Fruit fly (Drosophila melanogaster) whole organism, embryonic: ENCODE results near the gene CG46412.

Experiments
- Awh ChIP-seq: fragments of 200-800 bp; sonication (Bioruptor generic); IDR thresholded peaks from 2 replicates; pipeline ENCODE4, ENCODE4 v1.3.6; 2022; ENCODE audit warnings: missing biosample characterization, missing genetic modification characterization
- B-H2 ChIP-seq: fragments of 200-800 bp; sonication (Bioruptor generic); optimal IDR thresholded peaks from 2 replicates; lab custom pipeline; 2018; ENCODE audit warnings: missing biosample characterization, mild to moderate bottlenecking, missing genetic modification characterization
- CG10147 ChIP-seq: fragments of 200-800 bp; sonication (Bioruptor generic); optimal IDR thresholded peaks from 2 replicates; lab custom pipeline; 2019; ENCODE audit warnings: missing biosample characterization, mild to moderate bottlenecking, missing genetic modification characterization, moderate library complexity
- CG11247 ChIP-seq: fragments of 200-800 bp; sonication (Bioruptor generic); IDR thresholded peaks from 2 replicates; pipeline ENCODE4 v1.3.6; 2022; ENCODE audit warnings: missing biosample characterization, missing genetic modification characterization
- CG11696 ChIP-seq: fragments of 200-800 bp; sonication (Bioruptor generic); IDR thresholded peaks from 2 replicates; pipeline ENCODE4 v1.3.6; 2022; ENCODE audit warnings: missing biosample characterization, missing genetic modification characterization
- CG11723 ChIP-seq: fragments of 200-800 bp; sonication (Bioruptor generic); optimal IDR thresholded peaks from 2 replicates; lab custom pipeline; 2017; ENCODE audit warnings: missing biosample characterization, mild to moderate bottlenecking, missing genetic modification characterization
- CG1233 ChIP-seq: fragments of 200-800 bp; sonication (Bioruptor generic); optimal IDR thresholded peaks from 4 replicates; lab custom pipeline; 2018; ENCODE audit warnings: missing biosample characterization, mild to moderate bottlenecking, missing genetic modification characterization
- CG13296 ChIP-seq: fragments of 200-800 bp; sonication (Bioruptor generic); optimal IDR thresholded peaks from 3 replicates; lab custom pipeline; 2018; ENCODE audit warnings: missing biosample characterization, mild to moderate bottlenecking, missing genetic modification characterization
- CG13624 ChIP-seq: fragments of 200-800 bp; sonication (Bioruptor generic); optimal IDR thresholded peaks from 2 replicates; lab custom pipeline; 2016; ENCODE audit warnings: missing biosample characterization, missing genetic modification characterization
- CG16863 ChIP-seq: fragments of 200-800 bp; sonication (Bioruptor generic); optimal IDR thresholded peaks from 3 replicates; lab custom pipeline; 2016; ENCODE audit warnings: missing biosample characterization, missing genetic modification characterization
- CG2889 ChIP-seq: fragments of 200-800 bp; sonication (Bioruptor generic); IDR thresholded peaks from 3 replicates; pipeline ENCODE4 v1.3.6; 2022; ENCODE audit warnings: missing biosample characterization, missing genetic modification characterization
- CG31365 ChIP-seq: fragments of 200-800 bp; sonication (Bioruptor generic); optimal IDR thresholded peaks from 2 replicates; lab custom pipeline; 2018; ENCODE audit warnings: missing biosample characterization, mild to moderate bottlenecking, missing genetic modification characterization
- CG32772 ChIP-seq: fragments of 200-800 bp; sonication (Bioruptor generic); IDR thresholded peaks from 2 replicates; pipeline ENCODE4 v1.3.6; 2022; ENCODE audit warnings: missing biosample characterization, missing genetic modification characterization
- CG3726 ChIP-seq: fragments of 200-800 bp; sonication (Bioruptor generic); IDR thresholded peaks from 3 replicates; pipeline ENCODE4, ENCODE4 v1.3.6; 2022; ENCODE audit warnings: missing biosample characterization, missing genetic modification characterization
- CG7745 ChIP-seq: fragments of 200-800 bp; sonication (Bioruptor generic); optimal IDR thresholded peaks from 2 replicates; lab custom pipeline; 2018; ENCODE audit warnings: missing biosample characterization, mild to moderate bottlenecking, missing genetic modification characterization, moderate library complexity
- CG8089 ChIP-seq: fragments of 200-800 bp; sonication (Bioruptor generic); optimal IDR thresholded peaks from 3 replicates; lab custom pipeline; 2016; ENCODE audit warnings: missing biosample characterization, missing genetic modification characterization
- CG8281 ChIP-seq: fragments of 200-800 bp; sonication (Bioruptor generic); optimal IDR thresholded peaks from 2 replicates; lab custom pipeline; 2018; ENCODE audit warnings: missing biosample characterization, mild to moderate bottlenecking, missing genetic modification characterization, moderate library complexity
- CHES-1-like ChIP-seq: fragments of 200-800 bp; sonication (Bioruptor generic); optimal IDR thresholded peaks from 2 replicates; lab custom pipeline; 2016; ENCODE audit warnings: missing biosample characterization, missing genetic modification characterization
- CTCF ChIP-seq: fragments of 200-800 bp; sonication (Bioruptor generic); optimal IDR thresholded peaks from 2 replicates; lab custom pipeline; 2017; ENCODE audit warnings: missing biosample characterization, mild to moderate bottlenecking, missing genetic modification characterization, moderate library complexity
- Camta ChIP-seq: fragments of 200-800 bp; sonication (Bioruptor generic); optimal IDR thresholded peaks from 2 replicates; lab custom pipeline; 2016; ENCODE audit warnings: missing biosample characterization, missing genetic modification characterization
- D19A ChIP-seq: fragments of 200-800 bp; optimal IDR thresholded peaks from 3 replicates; lab custom pipeline; 2019; ENCODE audit warnings: missing biosample characterization, mild to moderate bottlenecking, missing genetic modification characterization, moderate library complexity
- Fer2 ChIP-seq: fragments of 200-800 bp; sonication (Bioruptor generic); optimal IDR thresholded peaks from 2 replicates; lab custom pipeline; 2018; ENCODE audit warnings: missing biosample characterization, mild to moderate bottlenecking, missing genetic modification characterization, moderate library complexity
- Fer3 ChIP-seq: fragments of 200-800 bp; sonication (Bioruptor generic); optimal IDR thresholded peaks from 2 replicates; lab custom pipeline; 2018; ENCODE audit warnings: missing biosample characterization, mild to moderate bottlenecking, missing genetic modification characterization, moderate library complexity
- HLH54F ChIP-seq: fragments of 200-800 bp; sonication (Bioruptor generic); optimal IDR thresholded peaks from 3 replicates; lab custom pipeline; 2016; ENCODE audit warnings: missing biosample characterization, missing genetic modification characterization
- HmgZ ChIP-seq: fragments of 200-800 bp; sonication (Bioruptor generic); optimal IDR thresholded peaks from 2 replicates; lab custom pipeline; 2018; ENCODE audit warnings: missing biosample characterization, mild to moderate bottlenecking, missing genetic modification characterization
- MESR4 ChIP-seq: fragments of 200-800 bp; sonication (Bioruptor generic); optimal IDR thresholded peaks from 2 replicates; lab custom pipeline; 2018; ENCODE audit warnings: missing biosample characterization, mild to moderate bottlenecking, missing genetic modification characterization, moderate library complexity
- MTF-1 ChIP-seq: fragments of 200-800 bp; sonication (Bioruptor generic); optimal IDR thresholded peaks from 2 replicates; lab custom pipeline; 2018; ENCODE audit warnings: missing biosample characterization, mild to moderate bottlenecking, missing genetic modification characterization, borderline replicate concordance
- Max ChIP-seq: fragments of 200-800 bp; sonication (Bioruptor generic); optimal IDR thresholded peaks from 2 replicates; lab custom pipeline; 2016; ENCODE audit warnings: missing biosample characterization, mild to moderate bottlenecking, missing genetic modification characterization
- Oaz ChIP-seq: fragments of 200-800 bp; sonication (Bioruptor generic); IDR thresholded peaks from 2 replicates; pipeline ENCODE4 v1.3.6; 2022; ENCODE audit warnings: missing biosample characterization, missing genetic modification characterization
- Sry-δ ChIP-seq: fragments of 200-800 bp; sonication (Bioruptor generic); optimal IDR thresholded peaks from 2 replicates; lab custom pipeline; 2016; ENCODE audit warnings: missing biosample characterization, missing genetic modification characterization
- Stat92E ChIP-seq, 3 experiments: fragments of >200 bp in 2 of 3; fragments of 200-800 bp in 1 of 3; sonication (Bioruptor generic) in 1 of 3; optimal IDR thresholded peaks; 2 replicates each; lab custom pipeline; 2017 to 2019; ENCODE audit warnings: missing biosample characterization in 3 of 3, missing genetic modification characterization in 3 of 3, mild to moderate bottlenecking in 1 of 3, moderate library complexity in 1 of 3
- chn ChIP-seq: fragments of 200-800 bp; sonication (Bioruptor generic); optimal IDR thresholded peaks from 2 replicates; lab custom pipeline; 2016; ENCODE audit warnings: missing biosample characterization, missing genetic modification characterization
- dati ChIP-seq: fragments of 200-800 bp; sonication (Bioruptor generic); IDR thresholded peaks from 2 replicates; pipeline ENCODE4 v1.3.6; 2022; ENCODE audit warnings: missing biosample characterization, missing genetic modification characterization
- exex ChIP-seq: fragments of 200-800 bp; sonication (Bioruptor generic); optimal IDR thresholded peaks from 4 replicates; lab custom pipeline; 2018; ENCODE audit warnings: missing biosample characterization, mild to moderate bottlenecking, missing genetic modification characterization, moderate library complexity
- ftz-f1 ChIP-seq: fragments of 200-800 bp; sonication (Bioruptor generic); optimal IDR thresholded peaks from 2 replicates; lab custom pipeline; 2016; ENCODE audit warnings: missing biosample characterization, missing genetic modification characterization
- grn ChIP-seq: fragments of 200-800 bp; sonication (Bioruptor generic); optimal IDR thresholded peaks from 3 replicates; lab custom pipeline; 2017; ENCODE audit warnings: missing biosample characterization, missing genetic modification characterization
- hbn ChIP-seq: fragments of 200-800 bp; sonication (Bioruptor generic); IDR thresholded peaks from 2 replicates; pipeline ENCODE4 v1.3.6; 2022; ENCODE audit warnings: missing biosample characterization, missing genetic modification characterization; ENCODE audit not compliant: partially characterized antibody
- jing ChIP-seq: fragments of 200-800 bp; sonication (Bioruptor generic); optimal IDR thresholded peaks from 2 replicates; lab custom pipeline; 2018; ENCODE audit warnings: missing biosample characterization, mild to moderate bottlenecking, missing genetic modification characterization
- lilli ChIP-seq: fragments of 200-800 bp; sonication (Bioruptor generic); optimal IDR thresholded peaks from 3 replicates; lab custom pipeline; 2016; ENCODE audit warnings: missing biosample characterization, missing genetic modification characterization
- lola ChIP-seq, 3 experiments: fragments of >200 bp in 2 of 3; fragments of 200-800 bp in 1 of 3; sonication (Bioruptor generic) in 1 of 3; optimal IDR thresholded peaks; 2 replicates each; lab custom pipeline; 2017 to 2019; ENCODE audit warnings: missing biosample characterization in 3 of 3, missing genetic modification characterization in 3 of 3, mild to moderate bottlenecking in 1 of 3, moderate library complexity in 1 of 3
- maf-S ChIP-seq: fragments of 200-800 bp; sonication (Bioruptor generic); optimal IDR thresholded peaks from 2 replicates; lab custom pipeline; 2016; ENCODE audit warnings: missing biosample characterization, missing genetic modification characterization
- mam ChIP-seq: fragments of 200-800 bp; sonication (Bioruptor generic); optimal IDR thresholded peaks from 3 replicates; lab custom pipeline; 2016; ENCODE audit warnings: missing biosample characterization, missing genetic modification characterization
- mirr ChIP-seq: fragments of 200-800 bp; sonication (Bioruptor generic); optimal IDR thresholded peaks from 3 replicates; lab custom pipeline; 2018; ENCODE audit warnings: missing biosample characterization, mild to moderate bottlenecking, missing genetic modification characterization
- nerfin-2 ChIP-seq: fragments of 200-800 bp; sonication (Bioruptor generic); IDR thresholded peaks from 2 replicates; pipeline ENCODE4 v1.3.6; 2022; ENCODE audit warnings: missing biosample characterization, missing genetic modification characterization; ENCODE audit not compliant: partially characterized antibody
- odd ChIP-seq: fragments of 200-800 bp; sonication (Bioruptor generic); optimal IDR thresholded peaks from 2 replicates; lab custom pipeline; 2017; ENCODE audit warnings: missing biosample characterization, mild to moderate bottlenecking, missing genetic modification characterization
- pita ChIP-seq: fragments of 200-800 bp; sonication (Bioruptor generic); optimal IDR thresholded peaks from 2 replicates; lab custom pipeline; 2017; ENCODE audit warnings: missing biosample characterization, mild to moderate bottlenecking, missing genetic modification characterization
- pnt ChIP-seq: fragments of 200-800 bp; sonication (Bioruptor generic); optimal IDR thresholded peaks from 3 replicates; lab custom pipeline; 2016; ENCODE audit warnings: missing biosample characterization, missing genetic modification characterization
- sd ChIP-seq: fragments of 200-800 bp; sonication (Bioruptor generic); optimal IDR thresholded peaks from 3 replicates; lab custom pipeline; 2018; ENCODE audit warnings: missing biosample characterization, mild to moderate bottlenecking, missing genetic modification characterization, moderate library complexity
- slou ChIP-seq: fragments of 200-800 bp; sonication (Bioruptor generic); optimal IDR thresholded peaks from 3 replicates; lab custom pipeline; 2016; ENCODE audit warnings: missing biosample characterization, missing genetic modification characterization
- wek ChIP-seq: fragments of 200-800 bp; sonication (Bioruptor generic); optimal IDR thresholded peaks from 3 replicates; lab custom pipeline; 2018; ENCODE audit warnings: missing biosample characterization, mild to moderate bottlenecking, missing genetic modification characterization, moderate library complexity
- zf30C ChIP-seq: fragments of 200-800 bp; sonication (Bioruptor generic); optimal IDR thresholded peaks from 3 replicates; lab custom pipeline; 2018; ENCODE audit warnings: missing biosample characterization, mild to moderate bottlenecking, missing genetic modification characterization
- zfh1 ChIP-seq: fragments of 200-800 bp; sonication (Bioruptor generic); IDR thresholded peaks from 3 replicates; pipeline ENCODE4 v1.3.6; 2022; ENCODE audit warnings: missing biosample characterization, missing genetic modification characterization

Gene CG46412

DNA sequence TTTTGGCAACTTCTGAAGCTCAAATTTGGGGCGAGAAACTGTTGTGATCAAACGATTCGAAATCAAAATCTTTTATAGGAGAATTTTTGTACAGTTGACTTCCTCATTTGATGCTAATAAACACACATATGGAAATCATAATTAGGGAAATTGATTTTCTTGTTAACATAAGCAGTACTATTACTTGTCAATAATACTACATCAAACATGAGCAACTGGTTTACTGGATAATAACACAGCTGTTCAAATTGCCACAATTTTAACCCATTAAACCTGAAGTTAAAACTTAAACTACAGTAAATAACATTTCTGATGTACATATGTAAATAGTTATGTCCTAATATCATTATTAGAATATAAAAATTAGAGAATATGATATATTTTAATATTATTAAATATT is 16.0 kb upstream of the CG46412 start, which contains the start of gene CG43390 (continued):
- TF ChIP-seq wek (GFP tag; lab: Kevin White, UChicago) (peak; percentile 48), mirr (peak; percentile 89), pita (no peak), chn (GFP tag; lab: Kevin White, UChicago) (no peak), CG32772 (GFP tag; lab: Robert Waterston, UW) (no peak), HLH54F (GFP tag; lab: Kevin White, UChicago) (no peak), Fer2 (tag; lab: Kevin White, UChicago) (no peak), CG8089 (no peak), CG1233 (GFP tag; lab: Kevin White, UChicago) (peak; percentile 52), odd (GFP tag; lab: Kevin White, UChicago) (peak; percentile 52), lilli (GFP tag; lab: Kevin White, UChicago) (no peak), CG2889 (GFP tag; lab: Robert Waterston, UW) (no peak), CG31365 (tag; lab: Kevin White, UChicago) (no peak), CG7745 (tag; lab: Kevin White, UChicago) (no peak), CHES-1-like (no peak), Sry-δ (no peak), D19A (no peak), CG11723 (GFP tag; lab: Kevin White, UChicago) (no peak), maf-S (peak; percentile 7), CG13296 (GFP tag; lab: Kevin White, UChicago) (no peak), MTF-1 (GFP tag; lab: Kevin White, UChicago) (no peak), Stat92E (GFP tag; optimal IDR thresholded peaks at IDR 0.05; lab: Kevin White, UChicago) (no peak), B-H2 (GFP tag; lab: Kevin White, UChicago) (peak; percentile 69), lola (GFP tag; optimal IDR thresholded peaks at IDR 0.05; lab: Kevin White, UChicago) (no peak), HmgZ (tag; lab: Kevin White, UChicago) (peak; percentile 68), CTCF (no peak), zfh1 (GFP tag; lab: Robert Waterston, UW) (no peak), CG13624 (GFP tag; lab: Kevin White, UChicago) (no peak), CG3726 (GFP tag; lab: Robert Waterston, UW) (no peak), slou (GFP tag; lab: Kevin White, UChicago) (peak; percentile 4), CG11247 (peak; percentile 28; the same call in 1 of the 2 replicates), jing (GFP tag; lab: Kevin White, UChicago) (no peak), ftz-f1 (GFP tag; lab: Kevin White, UChicago) (no peak), Camta (GFP tag; lab: Kevin White, UChicago) (peak; percentile 7), grn (GFP tag; lab: Kevin White, UChicago) (peak; percentile 7), CG11696 (GFP tag; lab: Robert Waterston, UW) (0 out of 2 replicates have a peak, but pooled peaks have one; percentile 21), Max (GFP tag; lab: Kevin White, UChicago) (no peak), zf30C (no peak), CG10147 (GFP tag; lab: Kevin White, UChicago) (peak; percentile 78), exex (tag; lab: Kevin White, UChicago) (peak; percentile 40), Oaz (no peak), sd (tag; lab: Kevin White, UChicago) (peak; percentile 64), MESR4 (GFP tag; lab: Kevin White, UChicago) (no peak), hbn (GFP tag; lab: Robert Waterston, UW) (no peak), pnt (no peak), mam (GFP tag; lab: Kevin White, UChicago) (peak; percentile 10), Fer3 (peak; percentile 60), Awh (no peak; the same call in 1 of the 2 replicates), CG16863 (GFP tag; lab: Kevin White, UChicago) (no peak), nerfin-2 (GFP tag; lab: Robert Waterston, UW) (no peak), dati (GFP tag; lab: Robert Waterston, UW) (no peak), CG8281 (peak; percentile 14)
